Fruit fly (Drosophila melanogaster): ENCODE results near the gene Dnaaf6.

DNA sequence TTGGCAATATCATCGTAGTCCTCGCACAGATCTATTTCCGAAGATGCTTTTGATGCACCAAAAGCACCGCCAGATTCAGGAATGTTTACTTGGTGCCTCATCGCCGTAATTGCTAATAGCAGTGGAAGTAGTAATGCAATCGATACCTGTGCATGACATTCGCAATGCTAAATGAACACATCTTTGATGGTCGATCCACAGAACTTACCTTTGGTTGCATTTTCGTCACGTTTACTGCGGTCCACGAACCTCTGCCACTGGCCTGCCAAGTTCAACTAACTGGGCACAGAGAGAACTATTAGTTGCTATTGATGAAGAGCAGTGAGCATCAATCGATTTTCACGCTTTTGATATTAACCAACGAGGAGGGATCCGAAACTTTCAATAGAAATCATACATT, 17.0 kb downstream of the Dnaaf6 start, which contains the start of gene CG17177:
- TF ChIP-seq Atf6 (GFP tag; IDR thresholded peaks at IDR 0.05) (no peak), gro (GFP tag; optimal IDR thresholded peaks at IDR 0.05) (no peak)
